Fruit fly (Drosophila melanogaster) whole organism, embryonic: ENCODE data around the gene Hpd.

Experiments
- CG10979 ChIP-seq: fragments of 200-800 bp; sonication (Bioruptor generic); optimal IDR thresholded peaks from 2 replicates; lab custom pipeline; 2018; ENCODE audit warnings: missing biosample characterization, mild to moderate bottlenecking, missing genetic modification characterization, moderate library complexity
- CG11247 ChIP-seq: fragments of 200-800 bp; sonication (Bioruptor generic); IDR thresholded peaks from 2 replicates; pipeline ENCODE4 v1.3.6; 2022; ENCODE audit warnings: missing biosample characterization, missing genetic modification characterization
- CG12744 ChIP-seq: fragments of 200-800 bp; sonication (Bioruptor generic); optimal IDR thresholded peaks from 2 replicates; lab custom pipeline; 2016; ENCODE audit warnings: missing biosample characterization, missing genetic modification characterization
- CG15073 ChIP-seq: fragments of 200-800 bp; sonication (Bioruptor generic); optimal IDR thresholded peaks from 2 replicates; lab custom pipeline; 2016; ENCODE audit warnings: missing biosample characterization, missing genetic modification characterization
- CG15696 ChIP-seq: fragments of 200-800 bp; sonication (Bioruptor generic); optimal IDR thresholded peaks from 2 replicates; lab custom pipeline; 2019; ENCODE audit warnings: missing biosample characterization, mild to moderate bottlenecking, missing genetic modification characterization, moderate library complexity
- CG17361 ChIP-seq: fragments of 200-800 bp; sonication (Bioruptor generic); IDR thresholded peaks from 3 replicates; pipeline ENCODE4 v1.3.6; 2022; ENCODE audit warnings: missing biosample characterization, missing genetic modification characterization
- CG17385 ChIP-seq: fragments of 200-800 bp; sonication (Bioruptor generic); optimal IDR thresholded peaks from 3 replicates; lab custom pipeline; 2018; ENCODE audit warnings: missing biosample characterization, mild to moderate bottlenecking, missing genetic modification characterization
- CG30431 ChIP-seq: fragments of 200-800 bp; sonication (Bioruptor generic); optimal IDR thresholded peaks from 2 replicates; lab custom pipeline; 2017; ENCODE audit warnings: missing biosample characterization, missing genetic modification characterization
- CG31388 ChIP-seq: fragments of 200-800 bp; sonication (Bioruptor generic); optimal IDR thresholded peaks from 2 replicates; lab custom pipeline; 2016; ENCODE audit warnings: missing biosample characterization, missing genetic modification characterization
- CG43689 ChIP-seq: fragments of 200-800 bp; sonication (Bioruptor generic); IDR thresholded peaks from 2 replicates; pipeline ENCODE4 v1.3.6; 2022; ENCODE audit warnings: missing biosample characterization, missing genetic modification characterization
- CG4707 ChIP-seq: fragments of 200-800 bp; sonication (Bioruptor generic); optimal IDR thresholded peaks from 2 replicates; lab custom pipeline; 2018; ENCODE audit warnings: missing biosample characterization, mild to moderate bottlenecking, missing genetic modification characterization, moderate library complexity
- CG6272 ChIP-seq: fragments of 200-800 bp; sonication (Bioruptor generic); IDR thresholded peaks from 2 replicates; pipeline ENCODE4 v1.3.6; 2022; ENCODE audit warnings: missing biosample characterization, missing genetic modification characterization
- CG6654 ChIP-seq: fragments of 200-800 bp; sonication (Bioruptor generic); optimal IDR thresholded peaks from 2 replicates; lab custom pipeline; 2017; ENCODE audit warnings: missing biosample characterization, mild to moderate bottlenecking, missing genetic modification characterization
- CG7357 ChIP-seq: fragments of 200-800 bp; sonication (Bioruptor generic); IDR thresholded peaks from 3 replicates; pipeline ENCODE4 v1.3.6; 2022; ENCODE audit warnings: missing biosample characterization, missing genetic modification characterization
- CG7839 ChIP-seq: fragments of 200-800 bp; sonication (Bioruptor generic); optimal IDR thresholded peaks from 3 replicates; lab custom pipeline; 2018; ENCODE audit warnings: missing biosample characterization, mild to moderate bottlenecking, missing genetic modification characterization, moderate library complexity
- CG8089 ChIP-seq: fragments of 200-800 bp; sonication (Bioruptor generic); optimal IDR thresholded peaks from 3 replicates; lab custom pipeline; 2016; ENCODE audit warnings: missing biosample characterization, missing genetic modification characterization
- D ChIP-seq, 2 experiments: fragments of 200-800 bp in 1 of 2; fragments of >200 bp in 1 of 2; sonication (Bioruptor generic) in 1 of 2; optimal IDR thresholded peaks; 2 replicates in 1 of 2; 3 replicates in 1 of 2; lab custom pipeline; 2017; ENCODE audit warnings: mild to moderate bottlenecking in 1 of 2, missing biosample characterization in 1 of 2, missing genetic modification characterization in 1 of 2, missing genetic modification reagents in 1 of 2
- Dek ChIP-seq: fragments of 200-800 bp; sonication (Bioruptor generic); optimal IDR thresholded peaks from 3 replicates; lab custom pipeline; 2019; ENCODE audit warnings: missing biosample characterization, mild to moderate bottlenecking, missing genetic modification characterization, moderate library complexity
- Dfd ChIP-seq, 2 experiments: fragments of >200 bp; optimal IDR thresholded peaks; 2 replicates each; lab custom pipeline; 2017; ENCODE audit warnings: missing biosample characterization in 2 of 2, missing genetic modification characterization in 2 of 2
- Drgx ChIP-seq: fragments of 200-800 bp; sonication (Bioruptor generic); IDR thresholded peaks from 2 replicates; pipeline ENCODE4 v1.3.6; 2022; ENCODE audit warnings: missing biosample characterization, missing genetic modification characterization
- E2f1 ChIP-seq: fragments of 200-800 bp; sonication (Bioruptor generic); IDR thresholded peaks from 2 replicates; pipeline ENCODE4 v1.3.6; 2022; ENCODE audit warnings: missing biosample characterization, missing genetic modification characterization
- Gsc ChIP-seq: fragments of 200-800 bp; sonication (Bioruptor generic); IDR thresholded peaks from 2 replicates; pipeline ENCODE4 v1.3.6; 2022; ENCODE audit warnings: missing biosample characterization, missing genetic modification characterization
- Hey ChIP-seq: fragments of 200-800 bp; sonication (Bioruptor generic); optimal IDR thresholded peaks from 3 replicates; lab custom pipeline; 2018; ENCODE audit warnings: missing biosample characterization, mild to moderate bottlenecking, missing genetic modification characterization
- Hr51 ChIP-seq, 2 experiments: fragments of 200-800 bp; sonication (Bioruptor generic); optimal IDR thresholded peaks; 2 replicates in 1 of 2; 3 replicates in 1 of 2; lab custom pipeline; 2016 to 2018; ENCODE audit warnings: missing biosample characterization in 2 of 2, missing genetic modification characterization in 2 of 2, mild to moderate bottlenecking in 1 of 2, moderate library complexity in 1 of 2
- Jarid2 ChIP-seq: fragments of 200-800 bp; sonication (Bioruptor generic); optimal IDR thresholded peaks from 3 replicates; lab custom pipeline; 2017; ENCODE audit warnings: mild to moderate bottlenecking, missing biosample characterization, missing genetic modification reagents, missing genetic modification characterization
- Mrtf ChIP-seq: fragments of 200-800 bp; sonication (Bioruptor generic); IDR thresholded peaks from 3 replicates; pipeline ENCODE4 v1.3.6; 2022; ENCODE audit warnings: missing biosample characterization, missing genetic modification characterization
- Nf-YC ChIP-seq: fragments of 200-800 bp; optimal IDR thresholded peaks from 3 replicates; lab custom pipeline; 2019; ENCODE audit warnings: missing biosample characterization, mild to moderate bottlenecking, missing genetic modification characterization, moderate library complexity
- PHDP ChIP-seq: fragments of 200-800 bp; sonication (Bioruptor generic); optimal IDR thresholded peaks from 3 replicates; lab custom pipeline; 2018; ENCODE audit warnings: missing biosample characterization, mild to moderate bottlenecking, missing genetic modification characterization, moderate library complexity
- Pdp1 ChIP-seq, 2 experiments: fragments of 200-800 bp; sonication (Bioruptor generic); optimal IDR thresholded peaks; 3 replicates each; lab custom pipeline; 2016; ENCODE audit warnings: missing biosample characterization in 2 of 2, missing genetic modification characterization in 2 of 2, mild to moderate bottlenecking in 1 of 2, moderate library complexity in 1 of 2
- Sox100B ChIP-seq: fragments of 200-800 bp; sonication (Bioruptor generic); optimal IDR thresholded peaks from 3 replicates; lab custom pipeline; 2018; ENCODE audit warnings: missing biosample characterization, mild to moderate bottlenecking, missing genetic modification characterization
- Sox102F ChIP-seq: fragments of 200-800 bp; sonication (Bioruptor generic); optimal IDR thresholded peaks from 2 replicates; lab custom pipeline; 2018; ENCODE audit warnings: missing biosample characterization, mild to moderate bottlenecking, missing genetic modification characterization, moderate library complexity
- Trl ChIP-seq, 3 experiments: fragments of >200 bp in 2 of 3; fragments of 200-800 bp in 1 of 3; sonication (Bioruptor generic) in 1 of 3; optimal IDR thresholded peaks; 2 replicates in 1 of 3; 3 replicates in 2 of 3; lab custom pipeline; 2016 to 2017; ENCODE audit warnings: missing biosample characterization in 1 of 3, missing genetic modification characterization in 1 of 3
- Xbp1 ChIP-seq: fragments of 200-800 bp; sonication (Bioruptor generic); optimal IDR thresholded peaks from 3 replicates; lab custom pipeline; 2016; ENCODE audit warnings: missing biosample characterization, mild to moderate bottlenecking, missing genetic modification characterization
- aop ChIP-seq: fragments of 200-800 bp; sonication (Bioruptor generic); IDR thresholded peaks from 2 replicates; pipeline ENCODE4 v1.3.6; 2022; ENCODE audit warnings: missing biosample characterization, missing genetic modification characterization
- bab2 ChIP-seq: fragments of 200-800 bp; sonication (Bioruptor generic); optimal IDR thresholded peaks from 2 replicates; lab custom pipeline; 2016; ENCODE audit warnings: missing biosample characterization, missing genetic modification characterization
- ci ChIP-seq: fragments of 200-800 bp; sonication (Bioruptor generic); IDR thresholded peaks from 3 replicates; pipeline ENCODE4 v1.3.6; 2022; ENCODE audit warnings: missing biosample characterization, missing genetic modification characterization
- dimm ChIP-seq: fragments of 200-800 bp; sonication (Bioruptor generic); IDR thresholded peaks from 2 replicates; pipeline ENCODE4 v1.3.6; 2022; ENCODE audit warnings: missing biosample characterization, missing genetic modification characterization
- en ChIP-seq: fragments of 200-800 bp; sonication (Bioruptor generic); optimal IDR thresholded peaks from 2 replicates; lab custom pipeline; 2016; ENCODE audit warnings: missing biosample characterization, missing genetic modification characterization
- fd96Cb ChIP-seq: fragments of 200-800 bp; sonication (Bioruptor generic); optimal IDR thresholded peaks from 2 replicates; lab custom pipeline; 2018; ENCODE audit warnings: missing biosample characterization, mild to moderate bottlenecking, missing genetic modification characterization, moderate library complexity
- inv ChIP-seq: fragments of 200-800 bp; sonication (Bioruptor generic); IDR thresholded peaks from 2 replicates; pipeline ENCODE4 v1.3.6; 2022; ENCODE audit warnings: missing biosample characterization, missing genetic modification characterization; ENCODE audit not compliant: partially characterized antibody
- lab ChIP-seq: fragments of 200-800 bp; sonication (Bioruptor generic); optimal IDR thresholded peaks from 3 replicates; lab custom pipeline; 2017; ENCODE audit warnings: missing biosample characterization, missing genetic modification characterization, mild to moderate bottlenecking, moderate library complexity, missing genetic modification reagents
- p53 ChIP-seq: fragments of 200-800 bp; sonication (Bioruptor generic); optimal IDR thresholded peaks from 2 replicates; lab custom pipeline; 2016; ENCODE audit warnings: missing biosample characterization, missing genetic modification characterization
- pb ChIP-seq: fragments of 200-800 bp; sonication (Bioruptor generic); optimal IDR thresholded peaks from 3 replicates; lab custom pipeline; 2016; ENCODE audit warnings: missing biosample characterization, missing genetic modification characterization
- repo ChIP-seq: fragments of 200-800 bp; sonication (Bioruptor generic); optimal IDR thresholded peaks from 2 replicates; lab custom pipeline; 2016; ENCODE audit warnings: missing biosample characterization, missing genetic modification characterization
- run ChIP-seq: fragments of 200-800 bp; sonication (Bioruptor generic); optimal IDR thresholded peaks from 3 replicates; lab custom pipeline; 2018; ENCODE audit warnings: missing biosample characterization, mild to moderate bottlenecking, missing genetic modification characterization
- ssp ChIP-seq: fragments of 200-800 bp; sonication (Bioruptor generic); IDR thresholded peaks from 2 replicates; pipeline ENCODE4 v1.3.6; 2022; ENCODE audit warnings: missing biosample characterization, missing genetic modification characterization
- yki ChIP-seq: fragments of >200 bp; optimal IDR thresholded peaks from 3 replicates; lab custom pipeline; 2018

Hpd gene

DNA sequence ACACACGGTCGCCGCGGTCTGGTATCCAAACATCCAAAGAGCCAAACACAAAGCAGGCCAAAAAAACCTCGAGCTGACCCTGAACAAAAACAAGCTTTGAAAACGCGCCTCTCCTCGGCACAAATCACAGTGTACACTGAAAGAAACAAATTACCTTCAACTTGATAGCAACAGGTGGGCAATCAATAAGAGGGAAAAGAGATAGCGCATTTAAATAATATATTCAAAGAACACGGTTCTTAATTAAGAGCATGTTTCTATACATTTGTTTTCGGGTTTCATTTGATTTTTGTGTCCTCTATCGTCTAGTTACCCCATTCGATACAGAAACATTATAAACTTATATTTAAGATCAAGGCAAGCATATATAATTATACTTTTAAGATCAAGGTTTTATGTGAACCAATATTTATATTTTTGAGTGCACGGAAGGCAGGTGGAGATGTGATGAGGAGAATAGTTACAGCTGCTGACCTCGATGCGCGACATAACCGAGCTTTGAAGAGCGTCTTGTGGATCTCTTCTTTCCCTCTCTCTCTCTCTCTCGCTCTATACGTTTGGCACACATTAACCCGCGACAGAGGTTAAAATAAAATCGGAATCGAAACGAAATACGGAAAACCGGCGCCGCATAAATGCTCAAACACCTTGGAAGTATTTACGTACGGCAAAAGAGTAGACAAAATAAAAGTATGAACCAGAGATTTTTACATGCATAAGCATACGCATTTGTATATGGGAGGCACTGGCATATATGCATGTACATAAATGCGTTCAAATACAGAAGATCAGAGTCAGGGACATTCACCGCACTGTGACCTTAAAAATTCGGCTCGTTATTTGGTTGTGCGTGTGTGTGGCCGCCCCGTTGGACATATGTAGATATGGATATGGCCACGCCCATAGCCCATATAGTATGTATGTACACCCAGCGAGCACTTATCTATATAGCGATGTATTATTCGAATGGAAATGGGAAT lies 41.1 kb downstream of the Hpd start (continued):
- TF ChIP-seq Pdp1 (GFP tag; optimal IDR thresholded peaks at IDR 0.05; lab: Kevin White, UChicago) (peak; percentile 69 to 85), CG8089 (GFP tag; lab: Kevin White, UChicago) (peak; percentile 51), CG30431 (GFP tag; lab: Kevin White, UChicago) (peak; percentile 69), dimm (GFP tag; lab: Robert Waterston, UW) (no peak), Sox100B (peak; percentile 92), repo (peak; percentile 44), aop (GFP tag; lab: Robert Waterston, UW) (no peak), PHDP (tag; lab: Kevin White, UChicago) (peak; percentile 90), en (GFP tag; lab: Kevin White, UChicago) (peak; percentile 2), CG17385 (GFP tag; lab: Kevin White, UChicago) (peak; percentile 86), lab (GFP tag; lab: Kevin White, UChicago) (peak; percentile 88), Trl (optimal IDR thresholded peaks at IDR 0.05; lab: Kevin White, UChicago) (peak; percentile 51 to 67), Trl (GFP tag; optimal IDR thresholded peaks at IDR 0.05; lab: Kevin White, UChicago) (peak; percentile 65), Hr51 (GFP tag; optimal IDR thresholded peaks at IDR 0.05; lab: Kevin White, UChicago) (peak; percentile 55 to 92), CG6272 (peak; percentile 53), CG7839 (tag; lab: Kevin White, UChicago) (peak; percentile 91), CG17361 (GFP tag; lab: Robert Waterston, UW) (peak; percentile 93), CG7357 (GFP tag; lab: Robert Waterston, UW) (peak; percentile 62), Drgx (GFP tag; lab: Robert Waterston, UW) (peak; percentile 78), D (optimal IDR thresholded peaks at IDR 0.05; lab: Kevin White, UChicago) (no peak), D (GFP tag; optimal IDR thresholded peaks at IDR 0.05; lab: Kevin White, UChicago) (peak; percentile 77), fd96Cb (tag; lab: Kevin White, UChicago) (peak; percentile 82), pb (GFP tag; lab: Kevin White, UChicago) (peak; percentile 38), CG43689 (GFP tag; lab: Robert Waterston, UW) (0 out of 2 replicates have a peak, but pooled peaks have one; percentile 24), CG10979 (tag; lab: Kevin White, UChicago) (peak; percentile 87), CG15696 (tag; lab: Kevin White, UChicago) (peak; percentile 48), CG11247 (GFP tag; lab: Robert Waterston, UW) (0 out of 2 replicates have a peak, but pooled peaks have one; percentile 28), bab2 (GFP tag; lab: Kevin White, UChicago) (peak; percentile 71), run (tag; lab: Kevin White, UChicago) (peak; percentile 76), CG4707 (GFP tag; lab: Kevin White, UChicago) (peak; percentile 54), E2f1 (GFP tag; lab: Robert Waterston, UW) (peak; percentile 78), CG31388 (peak; percentile 67), Xbp1 (peak; percentile 85), Gsc (GFP tag; lab: Robert Waterston, UW) (no peak), ci (GFP tag; lab: Robert Waterston, UW) (peak; percentile 48; the same call in 2 of the 3 replicates), p53 (GFP tag; lab: Kevin White, UChicago) (peak; percentile 10), CG6654 (GFP tag; lab: Kevin White, UChicago) (peak; percentile 47), Nf-YC (tag; lab: Kevin White, UChicago) (peak; percentile 77), CG12744 (GFP tag; lab: Kevin White, UChicago) (peak; percentile 74), Sox102F (GFP tag; lab: Kevin White, UChicago) (peak; percentile 91), Hey (tag; lab: Kevin White, UChicago) (no peak), Dek (tag; lab: Kevin White, UChicago) (peak; percentile 90), yki (lab: Kevin White, UChicago) (no peak), Jarid2 (GFP tag; lab: Kevin White, UChicago) (peak; percentile 66), Dfd (GFP tag; optimal IDR thresholded peaks at IDR 0.05; lab: Kevin White, UChicago) (no peak), Mrtf (GFP tag; lab: Robert Waterston, UW) (peak; percentile 63; the same call in 1 of the 3 replicates), ssp (GFP tag; lab: Robert Waterston, UW) (peak; percentile 63), inv (no peak), CG15073 (GFP tag; lab: Kevin White, UChicago) (no peak)
